Fruit fly (Drosophila melanogaster): ENCODE measurements around the gene Obp22a.

DNA sequence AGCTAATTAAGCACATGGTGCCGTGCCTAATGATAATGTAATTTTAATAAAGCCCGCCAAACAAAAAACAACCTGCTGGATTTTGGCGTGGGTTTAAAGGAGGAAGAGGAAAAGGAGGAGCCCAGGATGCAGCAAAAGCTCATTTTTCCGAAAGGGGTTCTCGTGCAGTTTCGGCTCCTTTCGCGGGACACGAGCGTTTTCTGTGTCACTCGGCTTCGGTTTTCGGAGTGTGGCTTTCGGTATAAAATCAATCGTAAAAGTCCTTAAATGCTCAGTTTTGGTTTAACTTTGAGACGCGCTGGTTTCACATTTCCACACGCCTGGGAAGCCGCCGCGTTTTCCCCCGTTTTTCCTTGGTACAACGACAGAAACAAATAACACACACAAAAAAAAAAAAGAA is 19.5 kb upstream of the Obp22a start:
- no peak for TF ChIP-seq CG14050 (GFP tag; IDR thresholded peaks at IDR 0.05)
- TF ChIP-seq tll (GFP tag; optimal IDR thresholded peaks at IDR 0.05): no peak
- TF ChIP-seq CG16779 (GFP tag; IDR thresholded peaks at IDR 0.05): no peak
- TF ChIP-seq GATAe (GFP tag; conservative IDR thresholded peaks at IDR 0.05): no peak
- TF ChIP-seq Six4 (GFP tag; optimal IDR thresholded peaks at IDR 0.05): no peak
- TF ChIP-seq ttk (GFP tag; IDR thresholded peaks at IDR 0.05): no peak
- no peak for TF ChIP-seq CG30403 (GFP tag; optimal IDR thresholded peaks at IDR 0.05)
- TF ChIP-seq CG7963 (GFP tag; IDR thresholded peaks at IDR 0.05; ENCODE audit: partially characterized antibody): no peak
- TF ChIP-seq CG2202 (tag; optimal IDR thresholded peaks at IDR 0.05): no peak
- no peak for TF ChIP-seq CG9817 (tag; optimal IDR thresholded peaks at IDR 0.05)
- no peak for TF ChIP-seq Dip3 (GFP tag; optimal IDR thresholded peaks at IDR 0.05)
- TF ChIP-seq PHDP (tag; optimal IDR thresholded peaks at IDR 0.05): no peak
- no peak for TF ChIP-seq peb (GFP tag; IDR thresholded peaks at IDR 0.05)
- TF ChIP-seq jing (GFP tag; optimal IDR thresholded peaks at IDR 0.05): no peak

All from whole organism, embryonic.